Fruit fly (Drosophila melanogaster) whole organism, embryonic: ENCODE measurements around the gene RfC3.
A peak's percentile ranks its signal among the peaks of the same experiment; 100 is the strongest.

ENCODE experiments used
- Asciz ChIP-seq: fragments of 200-800 bp; sonication (Bioruptor generic); optimal IDR thresholded peaks from 2 replicates; lab custom pipeline; 2017; ENCODE audit warnings: missing biosample characterization, mild to moderate bottlenecking, missing genetic modification characterization, missing genetic modification reagents
- Awh ChIP-seq: fragments of 200-800 bp; sonication (Bioruptor generic); IDR thresholded peaks from 2 replicates; pipeline ENCODE4, ENCODE4 v1.3.6; 2022; ENCODE audit warnings: missing biosample characterization, missing genetic modification characterization
- Blimp-1 ChIP-seq: fragments of 200-800 bp; sonication (Bioruptor generic); optimal IDR thresholded peaks from 3 replicates; lab custom pipeline; 2018; ENCODE audit warnings: missing biosample characterization, missing genetic modification characterization, mild to moderate bottlenecking, moderate library complexity, missing genetic modification reagents
- BtbVII ChIP-seq: fragments of 200-800 bp; sonication (Bioruptor generic); optimal IDR thresholded peaks from 3 replicates; lab custom pipeline; 2017; ENCODE audit warnings: missing biosample characterization, mild to moderate bottlenecking, missing genetic modification characterization
- CG10209 ChIP-seq: fragments of 200-800 bp; sonication (Bioruptor generic); optimal IDR thresholded peaks from 3 replicates; lab custom pipeline; 2017; ENCODE audit warnings: missing biosample characterization, mild to moderate bottlenecking, missing genetic modification characterization, missing genetic modification reagents
- CG10543 ChIP-seq: fragments of 200-800 bp; sonication (Bioruptor generic); optimal IDR thresholded peaks from 3 replicates; lab custom pipeline; 2017; ENCODE audit warnings: missing biosample characterization, mild to moderate bottlenecking, missing genetic modification characterization, moderate library complexity
- CG11085 ChIP-seq: fragments of 200-800 bp; sonication (Bioruptor generic); IDR thresholded peaks from 2 replicates; pipeline ENCODE4 v1.3.6; 2022; ENCODE audit warnings: missing biosample characterization, missing genetic modification characterization
- CG11247 ChIP-seq: fragments of 200-800 bp; sonication (Bioruptor generic); IDR thresholded peaks from 2 replicates; pipeline ENCODE4 v1.3.6; 2022; ENCODE audit warnings: missing biosample characterization, missing genetic modification characterization
- CG13287 ChIP-seq: fragments of 200-800 bp; sonication (Bioruptor generic); IDR thresholded peaks from 2 replicates; pipeline ENCODE4 v1.3.6; 2022; ENCODE audit warnings: missing biosample characterization, missing genetic modification characterization; ENCODE audit not compliant: partially characterized antibody
- CG15269 ChIP-seq: fragments of 200-800 bp; sonication (Bioruptor generic); optimal IDR thresholded peaks from 2 replicates; lab custom pipeline; 2018; ENCODE audit warnings: missing biosample characterization, mild to moderate bottlenecking, missing genetic modification characterization, moderate library complexity
- CG15696 ChIP-seq: fragments of 200-800 bp; sonication (Bioruptor generic); optimal IDR thresholded peaks from 2 replicates; lab custom pipeline; 2019; ENCODE audit warnings: missing biosample characterization, mild to moderate bottlenecking, missing genetic modification characterization, moderate library complexity
- CG16863 ChIP-seq: fragments of 200-800 bp; sonication (Bioruptor generic); optimal IDR thresholded peaks from 3 replicates; lab custom pipeline; 2016; ENCODE audit warnings: missing biosample characterization, missing genetic modification characterization
- CG17568 ChIP-seq: fragments of 200-800 bp; sonication (Bioruptor generic); optimal IDR thresholded peaks from 2 replicates; lab custom pipeline; 2018; ENCODE audit warnings: missing biosample characterization, mild to moderate bottlenecking, missing genetic modification characterization, moderate library complexity
- CG2129 ChIP-seq: fragments of 200-800 bp; sonication (Bioruptor generic); IDR thresholded peaks from 2 replicates; pipeline ENCODE4 v1.3.6; 2022; ENCODE audit warnings: missing biosample characterization, missing genetic modification characterization; ENCODE audit not compliant: partially characterized antibody
- CG2202 ChIP-seq: fragments of 200-800 bp; sonication (Bioruptor generic); optimal IDR thresholded peaks from 2 replicates; lab custom pipeline; 2018; ENCODE audit warnings: missing biosample characterization, mild to moderate bottlenecking, missing genetic modification characterization
- CG2678 ChIP-seq: fragments of 200-800 bp; sonication (Bioruptor generic); optimal IDR thresholded peaks from 3 replicates; lab custom pipeline; 2019; ENCODE audit warnings: missing biosample characterization, mild to moderate bottlenecking, missing genetic modification characterization, moderate library complexity
- CG32767 ChIP-seq: fragments of 200-800 bp; sonication (Bioruptor generic); IDR thresholded peaks from 2 replicates; pipeline ENCODE4 v1.3.6; 2022; ENCODE audit warnings: missing biosample characterization, missing genetic modification characterization
- CG3838 ChIP-seq: fragments of 200-800 bp; sonication (Bioruptor generic); optimal IDR thresholded peaks from 3 replicates; lab custom pipeline; 2016; ENCODE audit warnings: missing biosample characterization, missing genetic modification characterization
- CG3847 ChIP-seq: fragments of 200-800 bp; sonication (Bioruptor generic); IDR thresholded peaks from 2 replicates; pipeline ENCODE4 v1.3.6; 2022; ENCODE audit warnings: missing biosample characterization, missing genetic modification characterization
- CG4404 ChIP-seq: fragments of 200-800 bp; sonication (Bioruptor generic); IDR thresholded peaks from 2 replicates; pipeline ENCODE4 v1.3.6; 2022; ENCODE audit warnings: missing biosample characterization, missing genetic modification characterization
- CG6683 ChIP-seq: fragments of 200-800 bp; sonication (Bioruptor generic); optimal IDR thresholded peaks from 2 replicates; lab custom pipeline; 2017; ENCODE audit warnings: missing biosample characterization, mild to moderate bottlenecking, missing genetic modification characterization, missing genetic modification reagents
- CG6813 ChIP-seq: fragments of 200-800 bp; sonication (Bioruptor generic); optimal IDR thresholded peaks from 2 replicates; lab custom pipeline; 2017; ENCODE audit warnings: missing biosample characterization, missing genetic modification characterization, mild to moderate bottlenecking, moderate library complexity, missing genetic modification reagents
- CG7928 ChIP-seq: fragments of 200-800 bp; sonication (Bioruptor generic); optimal IDR thresholded peaks from 2 replicates; lab custom pipeline; 2017; ENCODE audit warnings: missing biosample characterization, mild to moderate bottlenecking, missing genetic modification characterization
- CG8944 ChIP-seq: fragments of 200-800 bp; sonication (Bioruptor generic); optimal IDR thresholded peaks from 3 replicates; lab custom pipeline; 2016; ENCODE audit warnings: missing biosample characterization, missing genetic modification characterization
- CoRest ChIP-seq: fragments of 200-800 bp; sonication (Bioruptor generic); optimal IDR thresholded peaks from 3 replicates; lab custom pipeline; 2018; ENCODE audit warnings: missing biosample characterization, mild to moderate bottlenecking, missing genetic modification characterization, moderate library complexity
- Doc2 ChIP-seq: fragments of 200-800 bp; sonication (Bioruptor generic); IDR thresholded peaks from 2 replicates; pipeline ENCODE4 v1.3.6; 2022; ENCODE audit warnings: missing biosample characterization, missing genetic modification characterization
- E2f1 ChIP-seq: fragments of 200-800 bp; sonication (Bioruptor generic); IDR thresholded peaks from 2 replicates; pipeline ENCODE4 v1.3.6; 2022; ENCODE audit warnings: missing biosample characterization, missing genetic modification characterization
- Ets97D ChIP-seq: fragments of 200-800 bp; sonication (Bioruptor generic); optimal IDR thresholded peaks from 3 replicates; lab custom pipeline; 2016; ENCODE audit warnings: missing biosample characterization, missing genetic modification characterization
- NC2α ChIP-seq: fragments of 200-800 bp; sonication (Bioruptor generic); optimal IDR thresholded peaks from 2 replicates; lab custom pipeline; 2016; ENCODE audit warnings: missing biosample characterization, missing genetic modification characterization
- Rx ChIP-seq: fragments of 200-800 bp; sonication (Bioruptor generic); IDR thresholded peaks from 2 replicates; pipeline ENCODE4 v1.3.6; 2022; ENCODE audit warnings: missing biosample characterization, missing genetic modification characterization
- Side ChIP-seq: fragments of 200-800 bp; sonication (Bioruptor generic); optimal IDR thresholded peaks from 2 replicates; lab custom pipeline; 2016; ENCODE audit warnings: missing biosample characterization, missing genetic modification characterization
- Stat92E ChIP-seq, 3 experiments: fragments of >200 bp in 2 of 3; fragments of 200-800 bp in 1 of 3; sonication (Bioruptor generic) in 1 of 3; optimal IDR thresholded peaks; 2 replicates each; lab custom pipeline; 2017 to 2019; ENCODE audit warnings: missing biosample characterization in 3 of 3, missing genetic modification characterization in 3 of 3, mild to moderate bottlenecking in 1 of 3, moderate library complexity in 1 of 3
- caup ChIP-seq: fragments of 200-800 bp; sonication (Bioruptor generic); optimal IDR thresholded peaks from 3 replicates; lab custom pipeline; 2017; ENCODE audit warnings: missing biosample characterization, mild to moderate bottlenecking, missing genetic modification characterization, moderate library complexity; ENCODE audit not compliant: severe bottlenecking
- crol ChIP-seq: fragments of 200-800 bp; sonication (Bioruptor generic); IDR thresholded peaks from 2 replicates; pipeline ENCODE4 v1.3.6; 2022; ENCODE audit warnings: missing biosample characterization, missing genetic modification characterization
- cwo ChIP-seq: fragments of 200-800 bp; sonication (Bioruptor generic); optimal IDR thresholded peaks from 3 replicates; lab custom pipeline; 2017; ENCODE audit warnings: missing biosample characterization, missing genetic modification characterization, mild to moderate bottlenecking, moderate library complexity, missing genetic modification reagents
- dimm ChIP-seq: fragments of 200-800 bp; sonication (Bioruptor generic); IDR thresholded peaks from 2 replicates; pipeline ENCODE4 v1.3.6; 2022; ENCODE audit warnings: missing biosample characterization, missing genetic modification characterization
- dm ChIP-seq: fragments of 200-800 bp; sonication (Bioruptor generic); optimal IDR thresholded peaks from 3 replicates; lab custom pipeline; 2016; ENCODE audit warnings: missing biosample characterization, missing genetic modification characterization
- dpn ChIP-seq, 2 experiments: fragments of 200-800 bp; sonication (Bioruptor generic); optimal IDR thresholded peaks; 3 replicates each; lab custom pipeline; 2016; ENCODE audit warnings: missing biosample characterization in 2 of 2, missing genetic modification characterization in 2 of 2
- dysf ChIP-seq: fragments of 200-800 bp; sonication (Bioruptor generic); IDR thresholded peaks from 3 replicates; pipeline ENCODE4 v1.3.6; 2022; ENCODE audit warnings: missing biosample characterization, missing genetic modification characterization
- ftz-f1 ChIP-seq: fragments of 200-800 bp; sonication (Bioruptor generic); optimal IDR thresholded peaks from 2 replicates; lab custom pipeline; 2016; ENCODE audit warnings: missing biosample characterization, missing genetic modification characterization
- gce ChIP-seq: fragments of 200-800 bp; sonication (Bioruptor generic); IDR thresholded peaks from 3 replicates; pipeline ENCODE4 v1.3.6; 2022; ENCODE audit warnings: missing biosample characterization, missing genetic modification characterization
- grau ChIP-seq: fragments of 200-800 bp; optimal IDR thresholded peaks from 3 replicates; lab custom pipeline; 2019; ENCODE audit warnings: missing biosample characterization, mild to moderate bottlenecking, missing genetic modification characterization, moderate library complexity
- p53 ChIP-seq: fragments of 200-800 bp; sonication (Bioruptor generic); optimal IDR thresholded peaks from 2 replicates; lab custom pipeline; 2016; ENCODE audit warnings: missing biosample characterization, missing genetic modification characterization
- pfk ChIP-seq: fragments of 200-800 bp; sonication (Bioruptor generic); optimal IDR thresholded peaks from 2 replicates; lab custom pipeline; 2018; ENCODE audit warnings: missing biosample characterization, mild to moderate bottlenecking, missing genetic modification characterization, moderate library complexity
- prd ChIP-seq, 3 experiments: fragments of >200 bp in 2 of 3; fragments of 200-800 bp in 1 of 3; sonication (Bioruptor generic) in 1 of 3; optimal IDR thresholded peaks in 2 of 3; IDR thresholded peaks in 1 of 3; 2 replicates in 2 of 3; 3 replicates in 1 of 3; pipeline versions ENCODE4 v1.3.6 to Lab custom; 2017 to 2022; ENCODE audit warnings: missing biosample characterization in 1 of 3, missing genetic modification characterization in 1 of 3
- scrt ChIP-seq: fragments of 200-800 bp; sonication (Bioruptor generic); optimal IDR thresholded peaks from 2 replicates; lab custom pipeline; 2018; ENCODE audit warnings: missing biosample characterization, mild to moderate bottlenecking, missing genetic modification characterization, moderate library complexity
- stc ChIP-seq: fragments of 200-800 bp; sonication (Bioruptor generic); IDR thresholded peaks from 2 replicates; pipeline ENCODE4 v1.3.6; 2022; ENCODE audit warnings: missing biosample characterization, missing genetic modification characterization
- vfl ChIP-seq: fragments of 200-800 bp; sonication (Bioruptor generic); optimal IDR thresholded peaks from 2 replicates; lab custom pipeline; 2016; ENCODE audit warnings: missing biosample characterization, missing genetic modification characterization

The RfC3 gene

DNA sequence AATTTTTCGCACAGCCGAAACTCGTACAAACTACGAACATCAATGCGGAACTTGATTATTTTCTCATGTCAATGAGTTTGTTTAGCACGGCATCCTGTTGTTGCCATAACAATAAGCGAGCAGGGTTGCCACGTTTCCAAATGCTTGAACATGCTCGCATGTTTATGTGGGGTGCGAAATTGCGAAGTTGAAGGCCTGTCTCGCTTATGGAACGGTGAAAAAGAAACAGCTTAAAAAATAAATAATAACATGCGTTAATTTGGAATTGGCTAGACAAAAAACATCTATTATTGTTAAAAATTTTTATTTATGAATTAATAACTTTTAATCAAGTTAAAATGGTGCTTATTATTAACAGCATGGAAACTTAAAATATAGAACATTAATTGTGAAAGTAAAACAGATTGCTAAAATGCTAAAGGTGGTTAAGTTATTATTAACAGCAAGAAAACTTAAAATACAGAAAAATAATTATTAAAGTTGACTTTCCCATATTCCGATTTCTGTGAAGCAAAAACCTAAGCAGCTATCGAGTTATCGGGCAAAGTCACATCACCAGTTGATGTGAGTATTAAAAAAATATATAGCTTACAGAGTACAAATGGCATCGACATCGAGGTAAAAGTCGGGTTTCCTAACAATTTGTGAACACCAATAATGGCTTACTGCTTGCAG lies 11.9 kb downstream of the RfC3 start, which contains the start of the genes Bug22 and TfIIB (continued):
- 0 out of 2 replicates have a peak, but pooled peaks have one; percentile 44 for TF ChIP-seq CG11085 (GFP tag; lab: Robert Waterston, UW)
- peak; percentile 68 for TF ChIP-seq vfl (GFP tag; lab: Kevin White, UChicago)
- no peak for TF ChIP-seq CG32767
- TF ChIP-seq dpn (GFP tag; optimal IDR thresholded peaks at IDR 0.05; lab: Kevin White, UChicago): peak; percentile 46 to 84
- peak; percentile 21 for TF ChIP-seq CG2202 (tag; lab: Kevin White, UChicago)
- peak; percentile 35 for TF ChIP-seq CG16863 (GFP tag; lab: Kevin White, UChicago)
- TF ChIP-seq Asciz (GFP tag; lab: Kevin White, UChicago): peak; percentile 37
- no peak for TF ChIP-seq gce (GFP tag; lab: Robert Waterston, UW)
- TF ChIP-seq CG3838 (GFP tag; lab: Kevin White, UChicago): no peak
- TF ChIP-seq prd (optimal IDR thresholded peaks at IDR 0.05; lab: Kevin White, UChicago): no peak
- peak; percentile 68; the same call in 2 of the 3 replicates for TF ChIP-seq prd (GFP tag; IDR thresholded peaks at IDR 0.05; lab: Robert Waterston, UW)
- no peak for TF ChIP-seq CG17568 (GFP tag; lab: Kevin White, UChicago)
- peak; percentile 52 for TF ChIP-seq CG10209 (GFP tag; lab: Kevin White, UChicago)
- no peak for TF ChIP-seq CG2678 (tag; lab: Kevin White, UChicago)
- no peak for TF ChIP-seq Doc2
- no peak for TF ChIP-seq CG15269 (tag; lab: Kevin White, UChicago)
- peak; percentile 40 for TF ChIP-seq Rx
- no peak for TF ChIP-seq dimm (GFP tag; lab: Robert Waterston, UW)
- no peak for TF ChIP-seq Stat92E (GFP tag; optimal IDR thresholded peaks at IDR 0.05; lab: Kevin White, UChicago)
- no peak for TF ChIP-seq Blimp-1
- no peak for TF ChIP-seq CG6813 (GFP tag; lab: Kevin White, UChicago)
- TF ChIP-seq p53 (GFP tag; lab: Kevin White, UChicago): no peak
- TF ChIP-seq crol: no peak
- TF ChIP-seq CG2129: no peak
- TF ChIP-seq scrt (GFP tag; lab: Kevin White, UChicago): peak; percentile 48
- no peak for TF ChIP-seq NC2α (GFP tag; lab: Kevin White, UChicago)
- TF ChIP-seq grau (tag; lab: Kevin White, UChicago): peak; percentile 73
- peak; percentile 47 for TF ChIP-seq CG13287 (GFP tag; lab: Robert Waterston, UW)
- TF ChIP-seq CG8944 (GFP tag; lab: Kevin White, UChicago): peak; percentile 63
- TF ChIP-seq CG3847: peak; percentile 73
- peak; percentile 74 for TF ChIP-seq dm (GFP tag; lab: Kevin White, UChicago)
- TF ChIP-seq stc (GFP tag; lab: Robert Waterston, UW): peak; percentile 65
- no peak for TF ChIP-seq CG4404
- peak; percentile 76 for TF ChIP-seq CoRest
- TF ChIP-seq ftz-f1: peak; percentile 58
- TF ChIP-seq CG6683 (GFP tag; lab: Kevin White, UChicago): no peak
- TF ChIP-seq CG11247 (GFP tag; lab: Robert Waterston, UW): peak; percentile 58; the same call in 1 of the 2 replicates
- TF ChIP-seq Ets97D (GFP tag; lab: Kevin White, UChicago): peak; percentile 70
- 0 out of 2 replicates have a peak, but pooled peaks have one; percentile 37 for TF ChIP-seq Awh (GFP tag; lab: Robert Waterston, UW)
- peak; percentile 56 for TF ChIP-seq BtbVII
- TF ChIP-seq CG7928 (GFP tag; lab: Kevin White, UChicago): no peak
- no peak for TF ChIP-seq cwo (GFP tag; lab: Kevin White, UChicago)
- TF ChIP-seq dysf (GFP tag; lab: Robert Waterston, UW): peak; percentile 63; the same call in 2 of the 3 replicates
- TF ChIP-seq CG15696: peak; percentile 56
- TF ChIP-seq caup (GFP tag; lab: Kevin White, UChicago): no peak
- peak; percentile 37 for TF ChIP-seq Side (GFP tag; lab: Kevin White, UChicago)
- TF ChIP-seq pfk: peak; percentile 93
- 0 out of 2 replicates have a peak, but pooled peaks have one; percentile 12 for TF ChIP-seq E2f1
- peak; percentile 80 for TF ChIP-seq CG10543 (GFP tag; lab: Kevin White, UChicago)
